Fruit fly (Drosophila melanogaster): ENCODE measurements around the gene Syx17.

Gene Syx17

dm6 chr3L:4360376-4360703 is 42.9 kb upstream of the Syx17 start:
- peak in 1 of 2 experiments; percentile 15 for TF ChIP-seq ss (GFP tag; optimal IDR thresholded peaks at IDR 0.05)
- 0 out of 3 replicates have a peak, but pooled peaks have one; percentile 16 for TF ChIP-seq CG6163 (GFP tag; IDR thresholded peaks at IDR 0.05)
- no peak; the same call in 2 of the 3 replicates for TF ChIP-seq CG8119 (GFP tag; IDR thresholded peaks at IDR 0.05)
- TF ChIP-seq Eip78C (GFP tag): peak; percentile 52
- TF ChIP-seq CG6276 (GFP tag; optimal IDR thresholded peaks at IDR 0.05): no peak
- TF ChIP-seq fkh (GFP tag; optimal IDR thresholded peaks at IDR 0.05): peak; percentile 20
- no peak for TF ChIP-seq CG34406 (GFP tag; optimal IDR thresholded peaks at IDR 0.05)
- peak; percentile 12 for TF ChIP-seq CG6854 (GFP tag; optimal IDR thresholded peaks at IDR 0.05)

dm6 chr3L:4362937-4363336 is 40.4 kb upstream of the Syx17 start:
- TF ChIP-seq ss (GFP tag; optimal IDR thresholded peaks at IDR 0.05) (no peak), CG16779 (tag; optimal IDR thresholded peaks at IDR 0.05) (no peak), lz (GFP tag; optimal IDR thresholded peaks at IDR 0.05) (no peak), CG7368 (GFP tag; optimal IDR thresholded peaks at IDR 0.05) (no peak), CG8319 (GFP tag; optimal IDR thresholded peaks at IDR 0.05) (no peak), Lpt (GFP tag; optimal IDR thresholded peaks at IDR 0.05) (no peak), CG10631 (GFP tag; optimal IDR thresholded peaks at IDR 0.05) (no peak), CG6792 (GFP tag; optimal IDR thresholded peaks at IDR 0.05) (no peak)

dm6 chr3L:4363484-4363883 is 39.8 kb upstream of the Syx17 start:
- TF ChIP-seq CG8632 (GFP tag; optimal IDR thresholded peaks at IDR 0.05): no peak
- TF ChIP-seq Met (GFP tag; optimal IDR thresholded peaks at IDR 0.05): no peak
- no peak for TF ChIP-seq CG8319 (GFP tag; optimal IDR thresholded peaks at IDR 0.05)
- TF ChIP-seq Eip78C (GFP tag): peak; percentile 8
- TF ChIP-seq CG9139 (GFP tag; optimal IDR thresholded peaks at IDR 0.05): no peak
- TF ChIP-seq Ets21C (GFP tag; optimal IDR thresholded peaks at IDR 0.05): no peak
- no peak for TF ChIP-seq CG10669 (GFP tag; optimal IDR thresholded peaks at IDR 0.05)
- no peak for TF ChIP-seq CG31627 (GFP tag; optimal IDR thresholded peaks at IDR 0.05)
- TF ChIP-seq salr (GFP tag; optimal IDR thresholded peaks at IDR 0.05): peak in 1 of 2 experiments; percentile 33
- 0 out of 3 replicates have a peak, but pooled peaks have one; percentile 19 for TF ChIP-seq CG8119 (GFP tag; IDR thresholded peaks at IDR 0.05)
- no peak for TF ChIP-seq OdsH (GFP tag; optimal IDR thresholded peaks at IDR 0.05)
- TF ChIP-seq Sox102F (GFP tag; optimal IDR thresholded peaks at IDR 0.05): no peak
- no peak for TF ChIP-seq dsx (GFP tag; optimal IDR thresholded peaks at IDR 0.05; ENCODE audit: poor library complexity, severe bottlenecking)
- TF ChIP-seq CG3919 (GFP tag; optimal IDR thresholded peaks at IDR 0.05): no peak
- TF ChIP-seq Hr38 (GFP tag; optimal IDR thresholded peaks at IDR 0.05): no peak

dm6 chr3L:4363887-4364794 is 39.1 kb upstream of the Syx17 start, which contains the start of the genes Cip4 and mRpS6:
Cip4 (minus strand) TSS chr3L:4364102.
mRpS6 (plus strand) TSS chr3L:4364550.
- TF ChIP-seq Lpt (GFP tag; optimal IDR thresholded peaks at IDR 0.05): peak; percentile 55
- peak; percentile 85 for TF ChIP-seq esn (GFP tag; optimal IDR thresholded peaks at IDR 0.05)
- TF ChIP-seq CG10631 (GFP tag; optimal IDR thresholded peaks at IDR 0.05): peak; percentile 86
- no peak for TF ChIP-seq CG9139 (GFP tag; optimal IDR thresholded peaks at IDR 0.05)
- TF ChIP-seq CG10669 (GFP tag; optimal IDR thresholded peaks at IDR 0.05): no peak
- TF ChIP-seq CG6792 (GFP tag; optimal IDR thresholded peaks at IDR 0.05): peak; percentile 66
- peak; percentile 1 to 48 for TF ChIP-seq ss (GFP tag; optimal IDR thresholded peaks at IDR 0.05)
- peak; percentile 79 for TF ChIP-seq eg (GFP tag; IDR thresholded peaks at IDR 0.05)
- peak; percentile 39 for TF ChIP-seq dac (GFP tag; optimal IDR thresholded peaks at IDR 0.05)
- TF ChIP-seq CG11294 (GFP tag; IDR thresholded peaks at IDR 0.05): peak; percentile 64
- peak; percentile 31 for TF ChIP-seq fd59A (GFP tag; optimal IDR thresholded peaks at IDR 0.05)
- no peak for TF ChIP-seq Blimp-1 (GFP tag; optimal IDR thresholded peaks at IDR 0.05)
- TF ChIP-seq spab (GFP tag; optimal IDR thresholded peaks at IDR 0.05): no peak
- TF ChIP-seq CG16779 (tag; optimal IDR thresholded peaks at IDR 0.05): peak; percentile 39
- peak; percentile 92 for TF ChIP-seq Eip78C (GFP tag)
- no peak for TF ChIP-seq CG6276 (GFP tag; optimal IDR thresholded peaks at IDR 0.05)
- peak; percentile 6 for TF ChIP-seq CG6808 (GFP tag; optimal IDR thresholded peaks at IDR 0.05)
- no peak for TF ChIP-seq Hr38 (GFP tag; optimal IDR thresholded peaks at IDR 0.05)
- TF ChIP-seq Hr4 (GFP tag; optimal IDR thresholded peaks at IDR 0.05): peak; percentile 78
- TF ChIP-seq Eip75B (GFP tag; optimal IDR thresholded peaks at IDR 0.05): peak; percentile 60
- TF ChIP-seq salr (GFP tag; optimal IDR thresholded peaks at IDR 0.05): peak; percentile 49 to 79
- peak; percentile 70 for TF ChIP-seq dsx (GFP tag; optimal IDR thresholded peaks at IDR 0.05; ENCODE audit: poor library complexity, severe bottlenecking)
- TF ChIP-seq CG4318 (GFP tag; optimal IDR thresholded peaks at IDR 0.05): peak; percentile 72
- TF ChIP-seq Ets21C (GFP tag; optimal IDR thresholded peaks at IDR 0.05): peak; percentile 71
- peak; percentile 80 for TF ChIP-seq Smox (GFP tag; optimal IDR thresholded peaks at IDR 0.05)
- TF ChIP-seq CG11902 (GFP tag; optimal IDR thresholded peaks at IDR 0.05): no peak
- peak; percentile 19 for TF ChIP-seq CG3919 (GFP tag; optimal IDR thresholded peaks at IDR 0.05)
- TF ChIP-seq Gug (GFP tag; IDR thresholded peaks at IDR 0.05): peak; percentile 40; the same call in 1 of the 2 replicates
- TF ChIP-seq Sox102F (GFP tag; optimal IDR thresholded peaks at IDR 0.05): no peak

All from whole organism, prepupa.